Fruit fly (Drosophila melanogaster) whole organism, adult: ENCODE measurements around the gene Ipp.

Source experiments
- CG11617 ChIP-seq: fragments of 200-800 bp; sonication (Bioruptor generic); optimal IDR thresholded peaks from 2 replicates; lab custom pipeline; 2017; ENCODE audit warnings: mild to moderate bottlenecking, missing biosample characterization, missing genetic modification reagents, missing genetic modification characterization
- CG12768 ChIP-seq: fragments of 200-800 bp; sonication (Bioruptor generic); optimal IDR thresholded peaks from 2 replicates; lab custom pipeline; 2017; ENCODE audit warnings: missing biosample characterization, missing genetic modification characterization, mild to moderate bottlenecking, moderate library complexity, missing genetic modification reagents
- CG14711 ChIP-seq: fragments of 200-800 bp; sonication (Bioruptor generic); optimal IDR thresholded peaks from 2 replicates; lab custom pipeline; 2018; ENCODE audit warnings: missing biosample characterization, mild to moderate bottlenecking, missing genetic modification characterization, moderate library complexity
- CG1620 ChIP-seq: fragments of 200-800 bp; sonication (Bioruptor generic); optimal IDR thresholded peaks from 2 replicates; lab custom pipeline; 2016; ENCODE audit warnings: missing biosample characterization, missing genetic modification characterization
- CG33017 ChIP-seq: fragments of 200-800 bp; sonication (Bioruptor generic); optimal IDR thresholded peaks from 2 replicates; lab custom pipeline; 2018; ENCODE audit warnings: missing biosample characterization, mild to moderate bottlenecking, missing genetic modification characterization, moderate library complexity
- CG5204 ChIP-seq: fragments of 200-800 bp; sonication (Bioruptor generic); optimal IDR thresholded peaks from 2 replicates; lab custom pipeline; 2016; ENCODE audit warnings: missing biosample characterization, missing genetic modification characterization
- CG7045 ChIP-seq: fragments of 200-800 bp; sonication (Bioruptor generic); optimal IDR thresholded peaks from 2 replicates; lab custom pipeline; 2017; ENCODE audit warnings: missing biosample characterization, mild to moderate bottlenecking, missing genetic modification characterization
- CG7101 ChIP-seq: fragments of 200-800 bp; sonication (Bioruptor generic); optimal IDR thresholded peaks from 2 replicates; lab custom pipeline; 2018; ENCODE audit warnings: missing biosample characterization, mild to moderate bottlenecking, missing genetic modification characterization, moderate library complexity
- Clk ChIP-seq: fragments of 200-800 bp; sonication (Bioruptor generic); optimal IDR thresholded peaks from 2 replicates; lab custom pipeline; 2017; ENCODE audit warnings: missing biosample characterization, missing genetic modification characterization
- Crg-1 ChIP-seq: fragments of 200-800 bp; sonication (Bioruptor generic); optimal IDR thresholded peaks from 2 replicates; lab custom pipeline; 2016; ENCODE audit warnings: missing biosample characterization, missing genetic modification characterization
- Hr96 ChIP-seq: fragments of 200-800 bp; sonication (Bioruptor generic); optimal IDR thresholded peaks from 2 replicates; lab custom pipeline; 2016; ENCODE audit warnings: missing biosample characterization, missing genetic modification characterization
- Mnt ChIP-seq: fragments of 200-800 bp; sonication (Bioruptor generic); optimal IDR thresholded peaks from 2 replicates; lab custom pipeline; 2016; ENCODE audit warnings: missing biosample characterization, mild to moderate bottlenecking, missing genetic modification characterization
- bab1 ChIP-seq: fragments of 200-800 bp; sonication (Bioruptor generic); optimal IDR thresholded peaks from 3 replicates; lab custom pipeline; 2019; ENCODE audit warnings: missing biosample characterization, mild to moderate bottlenecking, missing genetic modification characterization, moderate library complexity
- cic ChIP-seq: fragments of 200-800 bp; sonication (Bioruptor generic); optimal IDR thresholded peaks from 2 replicates; lab custom pipeline; 2017; ENCODE audit warnings: missing biosample characterization, mild to moderate bottlenecking, missing genetic modification characterization, moderate library complexity
- cnc ChIP-seq, 2 experiments: fragments of >200 bp; optimal IDR thresholded peaks; 2 replicates each; lab custom pipeline; 2017
- kay ChIP-seq: fragments of 200-800 bp; sonication (Bioruptor generic); peaks from one replicate; lab custom pipeline; 2016; ENCODE audit warnings: missing biosample characterization, missing genetic modification characterization, borderline replicate concordance
- ovo ChIP-seq: fragments of 200-800 bp; sonication (Bioruptor generic); optimal IDR thresholded peaks from 2 replicates; lab custom pipeline; 2016; ENCODE audit warnings: missing biosample characterization, missing genetic modification characterization
- pad ChIP-seq: fragments of 200-800 bp; sonication (Bioruptor generic); optimal IDR thresholded peaks from 3 replicates; lab custom pipeline; 2017; ENCODE audit warnings: missing biosample characterization, missing genetic modification characterization, mild to moderate bottlenecking, moderate library complexity, missing genetic modification reagents
- tj ChIP-seq: fragments of 200-800 bp; sonication (Bioruptor generic); optimal IDR thresholded peaks from 3 replicates; lab custom pipeline; 2017; ENCODE audit warnings: missing biosample characterization, mild to moderate bottlenecking, missing genetic modification characterization, moderate library complexity
- toe ChIP-seq: fragments of 200-800 bp; sonication (Bioruptor generic); optimal IDR thresholded peaks from 2 replicates; lab custom pipeline; 2016; ENCODE audit warnings: missing biosample characterization, missing genetic modification characterization

Gene Ipp

dm6 chr3R:13914760-13915417, 43.7 kb upstream of the Ipp start:
- no peak for TF ChIP-seq CG14711 (tag; lab: Kevin White, UChicago)
- TF ChIP-seq Hr96, result no peak

- TF ChIP-seq CG7101 (tag; lab: Kevin White, UChicago), result no peak
- no peak for TF ChIP-seq CG7045
These were observed 42.9 kb upstream of the Ipp start for dm6 chr3R:13915646-13916045.

dm6 chr3R:13916546-13916945, 42.0 kb upstream of the Ipp start:
- no peak for TF ChIP-seq CG7045
- TF ChIP-seq ovo (GFP tag; lab: Kevin White, UChicago), result no peak
- TF ChIP-seq tj, result no peak
- no peak for TF ChIP-seq bab1 (GFP tag; lab: Kevin White, UChicago)
- no peak for TF ChIP-seq CG11617 (GFP tag; lab: Kevin White, UChicago)
- no peak for TF ChIP-seq Mnt (GFP tag; lab: Kevin White, UChicago)
- no peak for TF ChIP-seq CG12768 (GFP tag; lab: Kevin White, UChicago)
- TF ChIP-seq cnc (optimal IDR thresholded peaks at IDR 0.05; lab: Kevin White, UChicago), result no peak
- no peak for TF ChIP-seq kay (GFP tag; lab: Kevin White, UChicago)
- TF ChIP-seq Hr96, result no peak
- no peak for TF ChIP-seq Crg-1 (GFP tag; lab: Kevin White, UChicago)

- TF ChIP-seq Clk (GFP tag; lab: Kevin White, UChicago), result no peak
These were observed 40.5 kb upstream of the Ipp start for dm6 chr3R:13918045-13918444.

dm6 chr3R:13921806-13922515, 36.6 kb upstream of the Ipp start:
- TF ChIP-seq toe (GFP tag; lab: Kevin White, UChicago) (no peak), tj (no peak), CG7045 (no peak), pad (GFP tag; lab: Kevin White, UChicago) (no peak), CG14711 (tag; lab: Kevin White, UChicago) (no peak), Clk (GFP tag; lab: Kevin White, UChicago) (no peak), ovo (GFP tag; lab: Kevin White, UChicago) (no peak), CG12768 (GFP tag; lab: Kevin White, UChicago) (no peak), CG7101 (tag; lab: Kevin White, UChicago) (no peak), cnc (optimal IDR thresholded peaks at IDR 0.05; lab: Kevin White, UChicago) (no peak), CG33017 (no peak), CG11617 (GFP tag; lab: Kevin White, UChicago) (no peak), bab1 (GFP tag; lab: Kevin White, UChicago) (no peak), cic (GFP tag; lab: Kevin White, UChicago) (no peak), Hr96 (no peak), CG5204 (GFP tag; lab: Kevin White, UChicago) (no peak), CG1620 (GFP tag; lab: Kevin White, UChicago) (no peak)

dm6 chr3R:13923626-13924025, 35.0 kb upstream of the Ipp start:
- TF ChIP-seq ovo (GFP tag; lab: Kevin White, UChicago) (no peak), toe (GFP tag; lab: Kevin White, UChicago) (no peak), CG33017 (no peak), CG12768 (GFP tag; lab: Kevin White, UChicago) (no peak), CG5204 (GFP tag; lab: Kevin White, UChicago) (no peak), CG14711 (tag; lab: Kevin White, UChicago) (no peak), tj (no peak), CG11617 (GFP tag; lab: Kevin White, UChicago) (no peak), CG7045 (no peak), Mnt (GFP tag; lab: Kevin White, UChicago) (no peak), cnc (optimal IDR thresholded peaks at IDR 0.05; lab: Kevin White, UChicago) (no peak), Clk (GFP tag; lab: Kevin White, UChicago) (no peak), Hr96 (no peak), bab1 (GFP tag; lab: Kevin White, UChicago) (no peak), CG1620 (GFP tag; lab: Kevin White, UChicago) (no peak), Crg-1 (GFP tag; lab: Kevin White, UChicago) (no peak)

dm6 chr3R:13927543-13927942, 31.0 kb upstream of the Ipp start:
- TF ChIP-seq kay (GFP tag; lab: Kevin White, UChicago) (no peak), pad (GFP tag; lab: Kevin White, UChicago) (no peak), CG14711 (tag; lab: Kevin White, UChicago) (no peak), CG5204 (GFP tag; lab: Kevin White, UChicago) (no peak), bab1 (GFP tag; lab: Kevin White, UChicago) (no peak), CG33017 (no peak), Clk (GFP tag; lab: Kevin White, UChicago) (no peak), Mnt (GFP tag; lab: Kevin White, UChicago) (no peak), CG11617 (GFP tag; lab: Kevin White, UChicago) (no peak), CG7045 (no peak), cnc (optimal IDR thresholded peaks at IDR 0.05; lab: Kevin White, UChicago) (no peak), cic (GFP tag; lab: Kevin White, UChicago) (no peak), Crg-1 (GFP tag; lab: Kevin White, UChicago) (no peak), CG7101 (tag; lab: Kevin White, UChicago) (no peak), ovo (GFP tag; lab: Kevin White, UChicago) (no peak)
